Fruit fly (Drosophila melanogaster): ENCODE data around the gene Pex3.

Gene Pex3

dm6 chr3L:15187782-15188181, 43.6 kb downstream of the Pex3 start:
- TF ChIP-seq fd96Ca (GFP tag; IDR thresholded peaks at IDR 0.05) (no peak), CG8159 (tag; optimal IDR thresholded peaks at IDR 0.05) (peak; percentile 14), CG13204 (GFP tag; optimal IDR thresholded peaks at IDR 0.05) (no peak), rn (GFP tag; IDR thresholded peaks at IDR 0.05) (no peak), CG12605 (GFP tag; IDR thresholded peaks at IDR 0.05) (no peak), CG9948 (tag; optimal IDR thresholded peaks at IDR 0.05) (peak; percentile 76), CG32121 (GFP tag; IDR thresholded peaks at IDR 0.05) (no peak), Pif1A (GFP tag; optimal IDR thresholded peaks at IDR 0.05) (peak; percentile 48), gl (tag; optimal IDR thresholded peaks at IDR 0.05) (no peak), D1 (tag; optimal IDR thresholded peaks at IDR 0.05) (peak; percentile 51), Pif1B (GFP tag; optimal IDR thresholded peaks at IDR 0.05) (peak; percentile 36), CG10348 (GFP tag; IDR thresholded peaks at IDR 0.05) (no peak), CG14655 (GFP tag; optimal IDR thresholded peaks at IDR 0.05) (peak; percentile 79), CG8301 (tag; optimal IDR thresholded peaks at IDR 0.05) (peak; percentile 67), Snoo (tag; optimal IDR thresholded peaks at IDR 0.05) (no peak), Ets98B (GFP tag; IDR thresholded peaks at IDR 0.05) (no peak), CG34367 (tag; optimal IDR thresholded peaks at IDR 0.05) (no peak), CG15710 (tag; optimal IDR thresholded peaks at IDR 0.05) (peak; percentile 27), EcR (GFP tag; optimal IDR thresholded peaks at IDR 0.05) (no peak), CG4496 (GFP tag; IDR thresholded peaks at IDR 0.05) (no peak), CG17806 (tag; optimal IDR thresholded peaks at IDR 0.05) (peak; percentile 24)

DNA sequence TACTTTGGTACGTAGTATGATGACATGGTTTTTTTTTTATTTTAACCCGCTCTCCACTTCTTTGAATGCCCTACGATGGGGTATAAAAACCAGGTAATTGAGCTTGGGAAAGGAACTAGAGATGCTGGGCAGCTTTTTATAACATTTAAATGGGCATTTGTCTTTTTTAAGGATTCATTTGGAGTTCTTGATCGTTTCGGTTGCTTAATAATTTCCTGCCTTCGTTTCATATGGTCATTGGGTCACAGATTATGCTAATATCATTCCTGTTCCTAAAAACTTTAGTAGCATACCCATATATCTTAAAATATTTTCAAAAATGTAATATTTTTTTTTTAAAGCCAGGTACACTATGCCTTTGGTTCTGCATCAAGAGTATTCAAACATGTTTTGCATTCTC, 44.6 kb downstream of the Pex3 start:
- TF ChIP-seq Snoo (tag; optimal IDR thresholded peaks at IDR 0.05): peak; percentile 28
- TF ChIP-seq CG14655 (GFP tag; optimal IDR thresholded peaks at IDR 0.05): peak; percentile 41
- TF ChIP-seq CG9948 (tag; optimal IDR thresholded peaks at IDR 0.05): peak; percentile 19
- no peak for TF ChIP-seq CG13204 (GFP tag; optimal IDR thresholded peaks at IDR 0.05)
- TF ChIP-seq CG8159 (tag; optimal IDR thresholded peaks at IDR 0.05): peak; percentile 16

dm6 chr3L:15189707-15190106, 45.6 kb downstream of the Pex3 start:
- TF ChIP-seq EcR (GFP tag; optimal IDR thresholded peaks at IDR 0.05): no peak
- TF ChIP-seq rn (GFP tag; IDR thresholded peaks at IDR 0.05): no peak
- TF ChIP-seq CG34367 (tag; optimal IDR thresholded peaks at IDR 0.05): no peak
- no peak for TF ChIP-seq CG13204 (GFP tag; optimal IDR thresholded peaks at IDR 0.05)
- TF ChIP-seq Ets98B (GFP tag; IDR thresholded peaks at IDR 0.05): no peak
- no peak for TF ChIP-seq CG10348 (GFP tag; IDR thresholded peaks at IDR 0.05)
- no peak for TF ChIP-seq CG15710 (tag; optimal IDR thresholded peaks at IDR 0.05)
- peak; percentile 37 for TF ChIP-seq CG8301 (tag; optimal IDR thresholded peaks at IDR 0.05)
- TF ChIP-seq CG8159 (tag; optimal IDR thresholded peaks at IDR 0.05): peak; percentile 1
- no peak for TF ChIP-seq fd96Ca (GFP tag; IDR thresholded peaks at IDR 0.05)
- peak; percentile 51 for TF ChIP-seq CG14655 (GFP tag; optimal IDR thresholded peaks at IDR 0.05)
- no peak for TF ChIP-seq CG4496 (GFP tag; IDR thresholded peaks at IDR 0.05)
- TF ChIP-seq Pif1B (GFP tag; optimal IDR thresholded peaks at IDR 0.05): no peak
- TF ChIP-seq Snoo (tag; optimal IDR thresholded peaks at IDR 0.05): no peak
- no peak for TF ChIP-seq D1 (tag; optimal IDR thresholded peaks at IDR 0.05)
- no peak for TF ChIP-seq gl (tag; optimal IDR thresholded peaks at IDR 0.05)
- TF ChIP-seq CG17806 (tag; optimal IDR thresholded peaks at IDR 0.05): no peak
- no peak for TF ChIP-seq CG32121 (GFP tag; IDR thresholded peaks at IDR 0.05)

DNA sequence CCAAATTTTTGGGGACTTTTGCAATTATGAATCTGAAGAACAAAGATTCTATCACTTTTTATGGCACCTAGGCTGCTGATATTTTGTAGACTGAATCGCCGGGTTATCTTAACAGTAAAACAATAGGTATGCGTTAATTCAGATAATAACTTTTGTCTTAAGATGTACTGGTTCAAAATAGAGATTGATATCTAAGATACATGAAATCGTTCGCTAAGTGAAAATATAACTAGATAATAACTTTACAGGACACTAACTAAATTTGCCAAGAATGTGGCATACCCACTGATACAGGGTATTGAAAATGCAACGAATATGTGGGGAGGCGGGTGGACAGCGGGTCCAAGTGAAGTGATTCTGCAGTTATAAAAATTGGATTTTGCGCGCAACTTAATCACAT, 48.0 kb downstream of the Pex3 start:
- TF ChIP-seq CG17806 (tag; optimal IDR thresholded peaks at IDR 0.05) (peak; percentile 1), Ets98B (GFP tag; IDR thresholded peaks at IDR 0.05) (no peak), CG14655 (GFP tag; optimal IDR thresholded peaks at IDR 0.05) (peak; percentile 27), CG8159 (tag; optimal IDR thresholded peaks at IDR 0.05) (peak; percentile 22)

- TF ChIP-seq CG17806 (tag; optimal IDR thresholded peaks at IDR 0.05) (no peak), CG12605 (GFP tag; IDR thresholded peaks at IDR 0.05) (no peak), Ets98B (GFP tag; IDR thresholded peaks at IDR 0.05) (no peak), gl (tag; optimal IDR thresholded peaks at IDR 0.05) (no peak), rn (GFP tag; IDR thresholded peaks at IDR 0.05) (no peak), CG14655 (GFP tag; optimal IDR thresholded peaks at IDR 0.05) (no peak)
These were observed 51.4 kb downstream of the Pex3 start for dm6 chr3L:15195548-15195947.

Measured in whole organism, pupa.